Worm (Caenorhabditis elegans): ENCODE measurements around the gene F58F9.4.
"Not testable (repeated sequence)": the region's sequence is repeated elsewhere in the genome, so short reads cannot be mapped to it uniquely, and the experiment has no call there.

F58F9.4 gene

ce11 chrIV:6239993-6240392 is 9.2 kb downstream of the F58F9.4 start, which contains the start of gene F58F9.9:
TSS of gene F58F9.9 (plus strand) at chrIV:6240293.
- no peak for TF ChIP-seq attf-4 (tag; optimal IDR thresholded peaks at IDR 0.05)

- TF ChIP-seq mes-2 (tag; optimal IDR thresholded peaks at IDR 0.05; ENCODE audit: poor library complexity, severe bottlenecking) (no peak), dve-1 (tag; optimal IDR thresholded peaks at IDR 0.05; ENCODE audit: insufficient read depth) (peak; percentile 40), ctbp-1 (GFP tag; IDR thresholded peaks at IDR 0.05) (no peak), zfp-3 (GFP tag; conservative IDR thresholded peaks at IDR 0.05) (no peak), pqm-1 (tag; optimal IDR thresholded peaks at IDR 0.05) (peak; percentile 53), dmd-6 (GFP tag; IDR thresholded peaks at IDR 0.05) (0 out of 2 replicates have a peak, but pooled peaks have one; percentile 13), daf-16 (GFP tag; optimal IDR thresholded peaks at IDR 0.05) (no peak), daf-16 (tag; optimal IDR thresholded peaks at IDR 0.05) (peak; percentile 88), sdz-12 (GFP tag; optimal IDR thresholded peaks at IDR 0.05) (no peak), nhr-28 (tag; optimal IDR thresholded peaks at IDR 0.05) (peak; percentile 66)
These were observed 17.7 kb downstream of the F58F9.4 start, which contains the start of gene acox-3 for ce11 chrIV:6248486-6248885. TSS of gene acox-3 (minus strand) at chrIV:6248492.

ce11 chrIV:6249591-6249990 is 18.8 kb downstream of the F58F9.4 start, which contains the start of gene F58F9.1:
TSS of gene F58F9.1 (plus strand) at chrIV:6249841.
- TF ChIP-seq F26F4.8 (GFP tag; conservative IDR thresholded peaks at IDR 0.05) (no peak), dmd-6 (GFP tag; IDR thresholded peaks at IDR 0.05) (no peak), fkh-10 (GFP tag; optimal IDR thresholded peaks at IDR 0.05) (no peak), daf-12 (tag; optimal IDR thresholded peaks at IDR 0.05) (no peak), nhr-28 (tag; optimal IDR thresholded peaks at IDR 0.05) (no peak), egl-27 (tag; optimal IDR thresholded peaks at IDR 0.05) (no peak), F44E2.7 (GFP tag; IDR thresholded peaks at IDR 0.05) (no peak), nhr-11 (tag; optimal IDR thresholded peaks at IDR 0.05) (no peak), ceh-44 (GFP tag; IDR thresholded peaks at IDR 0.05) (no peak), lim-7 (GFP tag; IDR thresholded peaks at IDR 0.05) (no peak), saeg-2 (GFP tag; IDR thresholded peaks at IDR 0.05) (no peak), aha-1 (tag) (peak; percentile 44), madf-9 (GFP tag; conservative IDR thresholded peaks at IDR 0.05) (no peak), vab-7 (GFP tag; IDR thresholded peaks at IDR 0.05) (no peak), set-16 (GFP tag; IDR thresholded peaks at IDR 0.05) (no peak), unc-62 (GFP tag; optimal IDR thresholded peaks at IDR 0.05 in 1 of 2) (peak in 1 of 2 experiments; percentile 16), unc-62 (tag; optimal IDR thresholded peaks at IDR 0.05) (no peak), hlh-30 (tag; optimal IDR thresholded peaks at IDR 0.05; ENCODE audit: insufficient read depth) (peak; percentile 6), zfp-3 (GFP tag; conservative IDR thresholded peaks at IDR 0.05) (no peak), F10B5.3 (tag; optimal IDR thresholded peaks at IDR 0.05) (no peak)

ce11 chrIV:6253000-6253399 is 22.2 kb downstream of the F58F9.4 start, which contains the start of gene T13A10.2:
TSS of gene T13A10.2 (plus strand) at chrIV:6253300.
- not testable (repeated sequence) for TF ChIP-seq spr-3 (GFP tag; optimal IDR thresholded peaks at IDR 0.05); skn-1 (tag; optimal IDR thresholded peaks at IDR 0.05); madf-5 (GFP tag; IDR thresholded peaks at IDR 0.05)

- TF ChIP-seq arid-1 (GFP tag; conservative IDR thresholded peaks at IDR 0.05) (no peak), set-16 (GFP tag; IDR thresholded peaks at IDR 0.05) (no peak), aly-2 (tag; optimal IDR thresholded peaks at IDR 0.05) (no peak), lir-3 (tag; optimal IDR thresholded peaks at IDR 0.05) (no peak), tag-97 (GFP tag; IDR thresholded peaks at IDR 0.05) (no peak), mxl-3 (GFP tag; optimal IDR thresholded peaks at IDR 0.05) (no peak), F44E2.7 (GFP tag; IDR thresholded peaks at IDR 0.05) (no peak), dpl-1 (GFP tag; optimal IDR thresholded peaks at IDR 0.05) (no peak), hmg-1.1 (GFP tag; IDR thresholded peaks at IDR 0.05) (no peak)
These were observed 23.8 kb downstream of the F58F9.4 start, which contains the start of gene T13A10.64 for ce11 chrIV:6254635-6255034. TSS of gene T13A10.64 (plus strand) at chrIV:6254935.

All from whole organism, L4 larva.